Worm (Caenorhabditis elegans): ENCODE results near the gene ZK892.3.
"Not testable (repeated sequence)": the region's sequence is repeated elsewhere in the genome, so short reads cannot be mapped to it uniquely, and the experiment has no call there.

ce11 chrII:10006266-10006665, 4.6 kb downstream of the ZK892.3 start, which contains the start of gene ZK892.4:
- not testable (repeated sequence) for TF ChIP-seq W03F9.2, him-1 (tag; optimal IDR thresholded peaks at IDR 0.05)

Measured in whole organism, L4/young adult.